Worm (Caenorhabditis elegans) whole organism, L4 larva: ENCODE data around the gene C14C11.2.

Experiments
- ZK546.5 ChIP-seq, 2 experiments: sonication (generic microtip); optimal IDR thresholded peaks; 2 replicates each; lab custom pipeline; 2017; ENCODE audit warnings: missing biosample characterization in 2 of 2, missing genetic modification characterization in 2 of 2
- sdz-12 ChIP-seq: fragments of 200-800 bp; sonication (Bioruptor generic); optimal IDR thresholded peaks from 2 replicates; lab custom pipeline; 2018; ENCODE audit warnings: mild to moderate bottlenecking, missing genetic modification characterization, missing compliant biosample characterization

DNA sequence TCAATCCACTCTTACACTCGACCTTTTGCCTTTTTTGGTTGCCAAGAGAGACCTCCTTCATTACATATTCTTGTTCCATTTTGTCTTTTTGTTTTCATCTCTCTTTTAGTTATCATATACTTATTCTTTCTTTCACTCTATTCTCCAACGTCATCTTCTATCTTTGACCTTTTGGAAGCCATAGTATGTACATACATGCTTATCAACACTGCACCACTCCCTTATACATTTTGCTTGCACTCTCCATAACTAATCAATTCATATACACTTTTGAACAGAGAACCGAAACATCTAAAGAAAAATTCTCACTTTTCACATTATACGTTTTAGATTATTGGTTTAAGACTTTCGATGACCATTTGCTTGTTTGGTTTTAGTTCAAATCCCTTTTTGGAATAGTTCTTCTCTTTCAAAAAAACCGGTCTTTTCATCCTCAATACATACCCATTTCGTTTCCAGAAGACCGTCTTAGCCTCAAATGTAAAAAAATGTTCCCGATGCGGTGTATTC is 6.9 kb upstream of the C14C11.2 start, which contains the start of gene hex-2:
- TF ChIP-seq sdz-12 (GFP tag; lab: Kevin White, UChicago) (no peak), ZK546.5 (tag; optimal IDR thresholded peaks at IDR 0.05; lab: Kevin White, UChicago) (no peak)
